Fruit fly (Drosophila melanogaster) whole organism, embryonic: ENCODE measurements around the gene Gr64a.

Experiments used
- C15 ChIP-seq: fragments of 200-800 bp; sonication (Bioruptor generic); IDR thresholded peaks from 3 replicates; pipeline ENCODE4 v1.3.6; 2022; ENCODE audit warnings: missing biosample characterization, missing genetic modification characterization
- CG10366 ChIP-seq: fragments of 200-800 bp; sonication (Bioruptor generic); IDR thresholded peaks from 2 replicates; pipeline ENCODE4 v1.3.6; 2022; ENCODE audit warnings: missing biosample characterization, missing genetic modification characterization
- CG11093 ChIP-seq: fragments of 200-800 bp; sonication (Bioruptor generic); IDR thresholded peaks from 3 replicates; pipeline ENCODE4 v1.3.6; 2022; ENCODE audit warnings: missing biosample characterization, missing genetic modification characterization
- CG12659 ChIP-seq: fragments of 200-800 bp; sonication (Bioruptor generic); optimal IDR thresholded peaks from 3 replicates; lab custom pipeline; 2017; ENCODE audit warnings: mild to moderate bottlenecking, missing biosample characterization, missing genetic modification reagents, missing genetic modification characterization
- CG14441 ChIP-seq: fragments of 200-800 bp; sonication (Bioruptor generic); IDR thresholded peaks from 2 replicates; pipeline ENCODE4 v1.3.6; 2022; ENCODE audit warnings: missing biosample characterization, missing genetic modification characterization
- CG14710 ChIP-seq: fragments of 200-800 bp; sonication (Bioruptor generic); optimal IDR thresholded peaks from 3 replicates; lab custom pipeline; 2019; ENCODE audit warnings: missing biosample characterization, mild to moderate bottlenecking, missing genetic modification characterization, moderate library complexity
- CG1603 ChIP-seq: fragments of 200-800 bp; sonication (Bioruptor generic); optimal IDR thresholded peaks from 2 replicates; lab custom pipeline; 2019; ENCODE audit warnings: missing biosample characterization, mild to moderate bottlenecking, missing genetic modification characterization, moderate library complexity
- CG17328 ChIP-seq: fragments of 200-800 bp; sonication (Bioruptor generic); IDR thresholded peaks from 2 replicates; pipeline ENCODE4 v1.3.6; 2022; ENCODE audit warnings: missing biosample characterization, missing genetic modification characterization
- CG17359 ChIP-seq: fragments of 200-800 bp; sonication (Bioruptor generic); optimal IDR thresholded peaks from 3 replicates; lab custom pipeline; 2018; ENCODE audit warnings: missing biosample characterization, mild to moderate bottlenecking, missing genetic modification characterization, moderate library complexity
- CG2678 ChIP-seq: fragments of 200-800 bp; sonication (Bioruptor generic); optimal IDR thresholded peaks from 3 replicates; lab custom pipeline; 2019; ENCODE audit warnings: missing biosample characterization, mild to moderate bottlenecking, missing genetic modification characterization, moderate library complexity
- CG31224 ChIP-seq: fragments of 200-800 bp; sonication (Bioruptor generic); IDR thresholded peaks from 2 replicates; pipeline ENCODE4 v1.3.6; 2022; ENCODE audit warnings: missing biosample characterization, missing genetic modification characterization
- CG33213 ChIP-seq: fragments of 200-800 bp; sonication (Bioruptor generic); optimal IDR thresholded peaks from 3 replicates; lab custom pipeline; 2016; ENCODE audit warnings: missing biosample characterization, missing genetic modification characterization
- CG33557 ChIP-seq: fragments of 200-800 bp; sonication (Bioruptor generic); optimal IDR thresholded peaks from 2 replicates; lab custom pipeline; 2019; ENCODE audit warnings: missing biosample characterization, mild to moderate bottlenecking, missing genetic modification characterization, moderate library complexity
- CG34224 ChIP-seq: fragments of 200-800 bp; sonication (Bioruptor generic); IDR thresholded peaks from 3 replicates; pipeline ENCODE4 v1.3.6; 2022; ENCODE audit warnings: missing biosample characterization, missing genetic modification characterization; ENCODE audit not compliant: partially characterized antibody
- CG4360 ChIP-seq: fragments of 200-800 bp; sonication (Bioruptor generic); IDR thresholded peaks from 2 replicates; pipeline ENCODE4 v1.3.6; 2022; ENCODE audit warnings: missing biosample characterization, missing genetic modification characterization
- CG5245 ChIP-seq: fragments of 200-800 bp; sonication (Bioruptor generic); optimal IDR thresholded peaks from 3 replicates; lab custom pipeline; 2016; ENCODE audit warnings: missing biosample characterization, missing genetic modification characterization
- CG7271 ChIP-seq: fragments of 200-800 bp; sonication (Bioruptor generic); optimal IDR thresholded peaks from 2 replicates; lab custom pipeline; 2018; ENCODE audit warnings: missing biosample characterization, mild to moderate bottlenecking, missing genetic modification characterization, moderate library complexity
- CG8290 ChIP-seq, 3 experiments: fragments of 200-800 bp; sonication (Bioruptor generic); optimal IDR thresholded peaks; 2 replicates each; lab custom pipeline; 2016 to 2019; ENCODE audit warnings: missing biosample characterization in 3 of 3, missing genetic modification characterization in 3 of 3, mild to moderate bottlenecking in 2 of 3, moderate library complexity in 1 of 3
- Dip2 ChIP-seq: fragments of 200-800 bp; sonication (Bioruptor generic); IDR thresholded peaks from 2 replicates; pipeline ENCODE4 v1.3.6; 2022; ENCODE audit warnings: missing biosample characterization, missing genetic modification characterization
- E2f1 ChIP-seq: fragments of 200-800 bp; sonication (Bioruptor generic); IDR thresholded peaks from 2 replicates; pipeline ENCODE4 v1.3.6; 2022; ENCODE audit warnings: missing biosample characterization, missing genetic modification characterization
- GATAe ChIP-seq: fragments of 200-800 bp; sonication (Bioruptor generic); conservative IDR thresholded peaks from 2 replicates; pipeline ENCODE4 v1.3.6; 2022; ENCODE audit warnings: missing biosample characterization, missing genetic modification characterization
- Gsc ChIP-seq: fragments of 200-800 bp; sonication (Bioruptor generic); IDR thresholded peaks from 2 replicates; pipeline ENCODE4 v1.3.6; 2022; ENCODE audit warnings: missing biosample characterization, missing genetic modification characterization
- HHEX ChIP-seq: fragments of 200-800 bp; sonication (Bioruptor generic); optimal IDR thresholded peaks from 3 replicates; lab custom pipeline; 2017; ENCODE audit warnings: missing biosample characterization, mild to moderate bottlenecking, missing genetic modification characterization, missing genetic modification reagents
- Hmr ChIP-seq: fragments of 200-800 bp; sonication (Bioruptor generic); optimal IDR thresholded peaks from 3 replicates; lab custom pipeline; 2017; ENCODE audit warnings: mild to moderate bottlenecking, missing biosample characterization, missing genetic modification reagents, missing genetic modification characterization
- Hr3 ChIP-seq: fragments of 200-800 bp; sonication (Bioruptor generic); optimal IDR thresholded peaks from 3 replicates; lab custom pipeline; 2016; ENCODE audit warnings: missing biosample characterization, missing genetic modification characterization
- Jarid2 ChIP-seq: fragments of 200-800 bp; sonication (Bioruptor generic); optimal IDR thresholded peaks from 3 replicates; lab custom pipeline; 2017; ENCODE audit warnings: mild to moderate bottlenecking, missing biosample characterization, missing genetic modification reagents, missing genetic modification characterization
- Med ChIP-seq: fragments of 200-800 bp; sonication (Bioruptor generic); peaks from one replicate; lab custom pipeline; 2016; ENCODE audit warnings: missing biosample characterization, missing genetic modification characterization, mild to moderate bottlenecking, inconsistent platforms, moderate library complexity
- Nf-YA ChIP-seq: fragments of 200-800 bp; sonication (Bioruptor generic); IDR thresholded peaks from 2 replicates; pipeline ENCODE4 v1.3.6; 2022; ENCODE audit warnings: missing biosample characterization, missing genetic modification characterization
- Scr ChIP-seq: fragments of 200-800 bp; sonication (Bioruptor generic); IDR thresholded peaks from 2 replicates; pipeline ENCODE4 v1.3.6; 2022; ENCODE audit warnings: missing biosample characterization, missing genetic modification characterization; ENCODE audit not compliant: partially characterized antibody
- Six4 ChIP-seq: fragments of 200-800 bp; sonication (Bioruptor generic); optimal IDR thresholded peaks from 2 replicates; lab custom pipeline; 2016; ENCODE audit warnings: missing biosample characterization, missing genetic modification characterization
- Sox102F ChIP-seq: fragments of 200-800 bp; sonication (Bioruptor generic); optimal IDR thresholded peaks from 2 replicates; lab custom pipeline; 2018; ENCODE audit warnings: missing biosample characterization, mild to moderate bottlenecking, missing genetic modification characterization, moderate library complexity
- Sry-δ ChIP-seq: fragments of 200-800 bp; sonication (Bioruptor generic); optimal IDR thresholded peaks from 2 replicates; lab custom pipeline; 2016; ENCODE audit warnings: missing biosample characterization, missing genetic modification characterization
- ap ChIP-seq: fragments of 200-800 bp; sonication (Bioruptor generic); IDR thresholded peaks from 2 replicates; pipeline ENCODE4 v1.3.6; 2022; ENCODE audit warnings: missing biosample characterization, missing genetic modification characterization
- bab2 ChIP-seq: fragments of 200-800 bp; sonication (Bioruptor generic); optimal IDR thresholded peaks from 2 replicates; lab custom pipeline; 2016; ENCODE audit warnings: missing biosample characterization, missing genetic modification characterization
- bcd ChIP-seq: fragments of 200-800 bp; sonication (Bioruptor generic); optimal IDR thresholded peaks from 2 replicates; lab custom pipeline; 2017; ENCODE audit warnings: missing biosample characterization, mild to moderate bottlenecking, missing genetic modification characterization
- ci ChIP-seq: fragments of 200-800 bp; sonication (Bioruptor generic); IDR thresholded peaks from 3 replicates; pipeline ENCODE4 v1.3.6; 2022; ENCODE audit warnings: missing biosample characterization, missing genetic modification characterization
- dan ChIP-seq: fragments of 200-800 bp; sonication (Bioruptor generic); IDR thresholded peaks from 2 replicates; pipeline ENCODE4 v1.3.6; 2022; ENCODE audit warnings: missing biosample characterization, missing genetic modification characterization
- dmrt11E ChIP-seq: fragments of 200-800 bp; sonication (Bioruptor generic); optimal IDR thresholded peaks from 3 replicates; lab custom pipeline; 2018; ENCODE audit warnings: missing biosample characterization, mild to moderate bottlenecking, missing genetic modification characterization, moderate library complexity
- fd96Cb ChIP-seq: fragments of 200-800 bp; sonication (Bioruptor generic); optimal IDR thresholded peaks from 2 replicates; lab custom pipeline; 2018; ENCODE audit warnings: missing biosample characterization, mild to moderate bottlenecking, missing genetic modification characterization, moderate library complexity
- lab ChIP-seq: fragments of 200-800 bp; sonication (Bioruptor generic); optimal IDR thresholded peaks from 3 replicates; lab custom pipeline; 2017; ENCODE audit warnings: missing biosample characterization, missing genetic modification characterization, mild to moderate bottlenecking, moderate library complexity, missing genetic modification reagents
- mld ChIP-seq: fragments of 200-800 bp; sonication (Bioruptor generic); IDR thresholded peaks from 3 replicates; pipeline ENCODE4 v1.3.6; 2022; ENCODE audit warnings: missing biosample characterization, missing genetic modification characterization; ENCODE audit not compliant: partially characterized antibody
- nau ChIP-seq: fragments of 200-800 bp; sonication (Bioruptor generic); optimal IDR thresholded peaks from 3 replicates; lab custom pipeline; 2017; ENCODE audit warnings: missing biosample characterization, mild to moderate bottlenecking, missing genetic modification characterization, missing genetic modification reagents
- org-1 ChIP-seq: fragments of 200-800 bp; sonication (Bioruptor generic); optimal IDR thresholded peaks from 2 replicates; lab custom pipeline; 2017; ENCODE audit warnings: missing biosample characterization, missing genetic modification characterization
- otp ChIP-seq: fragments of 200-800 bp; sonication (Bioruptor generic); IDR thresholded peaks from 3 replicates; pipeline ENCODE4, ENCODE4 v1.3.6; 2022; ENCODE audit warnings: missing biosample characterization, missing genetic modification characterization
- ranshi ChIP-seq: fragments of 200-800 bp; sonication (Bioruptor generic); IDR thresholded peaks from 2 replicates; pipeline ENCODE4 v1.3.6; 2022; ENCODE audit warnings: missing biosample characterization, missing genetic modification characterization
- sens-2 ChIP-seq: fragments of 200-800 bp; sonication (Bioruptor generic); IDR thresholded peaks from 2 replicates; pipeline ENCODE4 v1.3.6; 2022; ENCODE audit warnings: missing biosample characterization, missing genetic modification characterization
- tap ChIP-seq: fragments of 200-800 bp; optimal IDR thresholded peaks from 3 replicates; lab custom pipeline; 2019; ENCODE audit warnings: missing biosample characterization, mild to moderate bottlenecking, missing genetic modification characterization, moderate library complexity
- tgo ChIP-seq: fragments of 200-800 bp; sonication (Bioruptor generic); IDR thresholded peaks from 3 replicates; pipeline ENCODE4 v1.3.6; 2022; ENCODE audit warnings: missing biosample characterization, missing genetic modification characterization
- toy ChIP-seq: fragments of 200-800 bp; sonication (Bioruptor generic); IDR thresholded peaks from 2 replicates; pipeline ENCODE4 v1.3.6; 2022; ENCODE audit warnings: missing biosample characterization, missing genetic modification characterization
- twi ChIP-seq: fragments of 200-800 bp; optimal IDR thresholded peaks from 2 replicates; lab custom pipeline; 2019; ENCODE audit warnings: missing biosample characterization, mild to moderate bottlenecking, missing genetic modification characterization, moderate library complexity

The Gr64a gene

DNA sequence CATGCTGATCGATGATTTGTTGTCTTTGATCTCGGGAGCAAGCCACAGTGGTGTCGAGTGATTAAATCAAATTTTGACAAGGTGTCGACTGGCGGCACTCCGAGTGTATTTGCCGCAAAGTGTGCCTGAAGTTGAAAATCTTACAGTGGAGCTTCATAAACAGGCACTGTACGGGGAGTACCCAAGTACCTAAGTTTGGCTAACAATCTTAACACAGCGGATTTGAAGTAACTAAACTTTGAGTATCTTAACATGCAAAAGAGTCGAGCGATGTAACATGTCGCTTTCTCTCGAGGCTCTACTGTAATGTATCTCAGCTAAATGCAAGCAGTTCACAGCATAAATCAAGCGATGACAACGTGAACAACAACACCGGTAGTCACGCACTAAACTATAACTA lies 9.8 kb upstream of the Gr64a start (continued):
- TF ChIP-seq Scr (GFP tag; lab: Robert Waterston, UW) (no peak), CG33213 (peak; percentile 39), otp (peak; percentile 82), CG17359 (tag; lab: Kevin White, UChicago) (peak; percentile 63), CG34224 (GFP tag; lab: Robert Waterston, UW) (no peak), CG7271 (peak; percentile 70), CG5245 (GFP tag; lab: Kevin White, UChicago) (peak; percentile 69), ci (GFP tag; lab: Robert Waterston, UW) (peak; percentile 87), CG14710 (tag; lab: Kevin White, UChicago) (peak; percentile 70), dmrt11E (tag; lab: Kevin White, UChicago) (peak; percentile 88), HHEX (GFP tag; lab: Kevin White, UChicago) (peak; percentile 35), CG17328 (GFP tag; lab: Robert Waterston, UW) (peak; percentile 80), org-1 (GFP tag; lab: Kevin White, UChicago) (peak; percentile 21), sens-2 (GFP tag; lab: Robert Waterston, UW) (peak; percentile 75; the same call in 1 of the 2 replicates), CG14441 (GFP tag; lab: Robert Waterston, UW) (peak; percentile 60; the same call in 1 of the 2 replicates), fd96Cb (tag; lab: Kevin White, UChicago) (peak; percentile 76), Sry-δ (GFP tag; lab: Kevin White, UChicago) (no peak), CG33557 (GFP tag; lab: Kevin White, UChicago) (peak; percentile 68), tgo (GFP tag; lab: Robert Waterston, UW) (peak; percentile 59), bcd (GFP tag; lab: Kevin White, UChicago) (peak; percentile 46), CG11093 (GFP tag; lab: Robert Waterston, UW) (peak; percentile 69; the same call in 1 of the 3 replicates), Nf-YA (GFP tag; lab: Robert Waterston, UW) (peak; percentile 61), CG4360 (0 out of 2 replicates have a peak, but pooled peaks have one; percentile 35), Hmr (GFP tag; lab: Kevin White, UChicago) (no peak), Dip2 (GFP tag; lab: Robert Waterston, UW) (no peak), mld (GFP tag; lab: Robert Waterston, UW) (no peak), toy (GFP tag; lab: Robert Waterston, UW) (no peak), twi (peak; percentile 54), Jarid2 (GFP tag; lab: Kevin White, UChicago) (no peak), tap (tag; lab: Kevin White, UChicago) (peak; percentile 18), CG10366 (GFP tag; lab: Robert Waterston, UW) (peak; percentile 66), E2f1 (GFP tag; lab: Robert Waterston, UW) (peak; percentile 37; the same call in 1 of the 2 replicates), Med (GFP tag; lab: Kevin White, UChicago) (peak; percentile 90), bab2 (GFP tag; lab: Kevin White, UChicago) (peak; percentile 54), ranshi (peak; percentile 78; the same call in 1 of the 2 replicates), lab (GFP tag; lab: Kevin White, UChicago) (peak; percentile 29), GATAe (GFP tag; lab: Robert Waterston, UW) (no peak), CG1603 (tag; lab: Kevin White, UChicago) (peak; percentile 91), dan (peak; percentile 78), ap (GFP tag; lab: Robert Waterston, UW) (peak; percentile 47; the same call in 1 of the 2 replicates), Six4 (GFP tag; lab: Kevin White, UChicago) (peak; percentile 63), C15 (GFP tag; lab: Robert Waterston, UW) (no peak), CG12659 (GFP tag; lab: Kevin White, UChicago) (peak; percentile 11), CG2678 (tag; lab: Kevin White, UChicago) (peak; percentile 59), nau (GFP tag; lab: Kevin White, UChicago) (no peak), CG31224 (0 out of 2 replicates have a peak, but pooled peaks have one; percentile 25), Hr3 (peak; percentile 43), CG8290 (GFP tag; optimal IDR thresholded peaks at IDR 0.05; lab: Kevin White, UChicago) (peak; percentile 46), CG8290 (tag; optimal IDR thresholded peaks at IDR 0.05; lab: Kevin White, UChicago) (peak in 1 of 2 experiments; percentile 67), Sox102F (GFP tag; lab: Kevin White, UChicago) (peak; percentile 65), Gsc (GFP tag; lab: Robert Waterston, UW) (peak; percentile 61; the same call in 1 of the 2 replicates)
